Fruit fly (Drosophila melanogaster) whole organism, embryonic: Measurements from ENCODE around the gene CG6055.

Experiments
- Ada2b ChIP-seq: fragments of 200-800 bp; sonication (Bioruptor generic); IDR thresholded peaks from 2 replicates; pipeline ENCODE4 v1.3.6; 2022; ENCODE audit warnings: missing biosample characterization, missing genetic modification characterization
- CG10209 ChIP-seq: fragments of 200-800 bp; sonication (Bioruptor generic); optimal IDR thresholded peaks from 3 replicates; lab custom pipeline; 2017; ENCODE audit warnings: missing biosample characterization, mild to moderate bottlenecking, missing genetic modification characterization, missing genetic modification reagents
- CG1024 ChIP-seq: fragments of 200-800 bp; sonication (Bioruptor generic); IDR thresholded peaks from 2 replicates; pipeline ENCODE4 v1.3.6; 2022; ENCODE audit warnings: missing biosample characterization, missing genetic modification characterization
- CG10654 ChIP-seq: fragments of 200-800 bp; sonication (Bioruptor generic); optimal IDR thresholded peaks from 2 replicates; lab custom pipeline; 2016; ENCODE audit warnings: missing biosample characterization, missing genetic modification characterization
- CG11695 ChIP-seq: fragments of 200-800 bp; sonication (Bioruptor generic); IDR thresholded peaks from 3 replicates; pipeline ENCODE4 v1.3.6; 2022; ENCODE audit warnings: missing biosample characterization, missing genetic modification characterization
- CG13624 ChIP-seq: fragments of 200-800 bp; sonication (Bioruptor generic); optimal IDR thresholded peaks from 2 replicates; lab custom pipeline; 2016; ENCODE audit warnings: missing biosample characterization, missing genetic modification characterization
- CG15514 ChIP-seq: fragments of 200-800 bp; sonication (Bioruptor generic); optimal IDR thresholded peaks from 3 replicates; lab custom pipeline; 2017; ENCODE audit warnings: missing biosample characterization, missing genetic modification characterization, mild to moderate bottlenecking, moderate library complexity, missing genetic modification reagents
- CG15601 ChIP-seq: fragments of 200-800 bp; sonication (Bioruptor generic); optimal IDR thresholded peaks from 3 replicates; lab custom pipeline; 2019; ENCODE audit warnings: missing biosample characterization, mild to moderate bottlenecking, missing genetic modification characterization, moderate library complexity
- CG32767 ChIP-seq: fragments of 200-800 bp; sonication (Bioruptor generic); IDR thresholded peaks from 2 replicates; pipeline ENCODE4 v1.3.6; 2022; ENCODE audit warnings: missing biosample characterization, missing genetic modification characterization
- CG4707 ChIP-seq: fragments of 200-800 bp; sonication (Bioruptor generic); optimal IDR thresholded peaks from 2 replicates; lab custom pipeline; 2018; ENCODE audit warnings: missing biosample characterization, mild to moderate bottlenecking, missing genetic modification characterization, moderate library complexity
- CG6854 ChIP-seq: fragments of 200-800 bp; sonication (Bioruptor generic); optimal IDR thresholded peaks from 3 replicates; lab custom pipeline; 2017; ENCODE audit warnings: missing biosample characterization, mild to moderate bottlenecking, missing genetic modification characterization
- CG7271 ChIP-seq: fragments of 200-800 bp; sonication (Bioruptor generic); optimal IDR thresholded peaks from 2 replicates; lab custom pipeline; 2018; ENCODE audit warnings: missing biosample characterization, mild to moderate bottlenecking, missing genetic modification characterization, moderate library complexity
- CG7357 ChIP-seq: fragments of 200-800 bp; sonication (Bioruptor generic); IDR thresholded peaks from 3 replicates; pipeline ENCODE4 v1.3.6; 2022; ENCODE audit warnings: missing biosample characterization, missing genetic modification characterization
- CG9215 ChIP-seq: fragments of 200-800 bp; sonication (Bioruptor generic); IDR thresholded peaks from 2 replicates; pipeline ENCODE4 v1.3.6; 2022; ENCODE audit warnings: missing biosample characterization, missing genetic modification characterization
- CG9797 ChIP-seq: fragments of 200-800 bp; sonication (Bioruptor generic); optimal IDR thresholded peaks from 3 replicates; lab custom pipeline; 2018; ENCODE audit warnings: missing biosample characterization, mild to moderate bottlenecking, missing genetic modification characterization
- CTCF ChIP-seq: fragments of 200-800 bp; sonication (Bioruptor generic); optimal IDR thresholded peaks from 2 replicates; lab custom pipeline; 2017; ENCODE audit warnings: missing biosample characterization, mild to moderate bottlenecking, missing genetic modification characterization, moderate library complexity
- Camta ChIP-seq: fragments of 200-800 bp; sonication (Bioruptor generic); optimal IDR thresholded peaks from 2 replicates; lab custom pipeline; 2016; ENCODE audit warnings: missing biosample characterization, missing genetic modification characterization
- Doc3 ChIP-seq: fragments of 200-800 bp; sonication (Bioruptor generic); IDR thresholded peaks from 3 replicates; pipeline ENCODE4 v1.3.6; 2022; ENCODE audit warnings: missing biosample characterization, missing genetic modification characterization; ENCODE audit not compliant: partially characterized antibody
- Fer1 ChIP-seq: fragments of 200-800 bp; sonication (Bioruptor generic); optimal IDR thresholded peaks from 2 replicates; lab custom pipeline; 2017; ENCODE audit warnings: missing biosample characterization, mild to moderate bottlenecking, missing genetic modification characterization
- Fer2 ChIP-seq: fragments of 200-800 bp; sonication (Bioruptor generic); optimal IDR thresholded peaks from 2 replicates; lab custom pipeline; 2018; ENCODE audit warnings: missing biosample characterization, mild to moderate bottlenecking, missing genetic modification characterization, moderate library complexity
- H15 ChIP-seq: fragments of 200-800 bp; sonication (Bioruptor generic); IDR thresholded peaks from 3 replicates; pipeline ENCODE4 v1.3.6; 2022; ENCODE audit warnings: missing biosample characterization, missing genetic modification characterization
- Hand ChIP-seq: fragments of 200-800 bp; sonication (Bioruptor generic); optimal IDR thresholded peaks from 2 replicates; lab custom pipeline; 2017; ENCODE audit warnings: mild to moderate bottlenecking, missing biosample characterization, missing genetic modification reagents, missing genetic modification characterization
- Hr3 ChIP-seq: fragments of 200-800 bp; sonication (Bioruptor generic); optimal IDR thresholded peaks from 3 replicates; lab custom pipeline; 2016; ENCODE audit warnings: missing biosample characterization, missing genetic modification characterization
- Jarid2 ChIP-seq: fragments of 200-800 bp; sonication (Bioruptor generic); optimal IDR thresholded peaks from 3 replicates; lab custom pipeline; 2017; ENCODE audit warnings: mild to moderate bottlenecking, missing biosample characterization, missing genetic modification reagents, missing genetic modification characterization
- MESR4 ChIP-seq: fragments of 200-800 bp; sonication (Bioruptor generic); optimal IDR thresholded peaks from 2 replicates; lab custom pipeline; 2018; ENCODE audit warnings: missing biosample characterization, mild to moderate bottlenecking, missing genetic modification characterization, moderate library complexity
- Max ChIP-seq: fragments of 200-800 bp; sonication (Bioruptor generic); optimal IDR thresholded peaks from 2 replicates; lab custom pipeline; 2016; ENCODE audit warnings: missing biosample characterization, mild to moderate bottlenecking, missing genetic modification characterization
- Vsx1 ChIP-seq: fragments of 200-800 bp; sonication (Bioruptor generic); optimal IDR thresholded peaks from 2 replicates; lab custom pipeline; 2017; ENCODE audit warnings: missing biosample characterization, mild to moderate bottlenecking, missing genetic modification characterization, missing genetic modification reagents
- ab ChIP-seq: fragments of 200-800 bp; sonication (Bioruptor generic); optimal IDR thresholded peaks from 2 replicates; lab custom pipeline; 2016; ENCODE audit warnings: missing biosample characterization, missing genetic modification characterization
- ap ChIP-seq: fragments of 200-800 bp; sonication (Bioruptor generic); IDR thresholded peaks from 2 replicates; pipeline ENCODE4 v1.3.6; 2022; ENCODE audit warnings: missing biosample characterization, missing genetic modification characterization
- cg ChIP-seq: fragments of 200-800 bp; sonication (Bioruptor generic); optimal IDR thresholded peaks from 3 replicates; lab custom pipeline; 2019; ENCODE audit warnings: missing biosample characterization, mild to moderate bottlenecking, missing genetic modification characterization, moderate library complexity
- chn ChIP-seq: fragments of 200-800 bp; sonication (Bioruptor generic); optimal IDR thresholded peaks from 2 replicates; lab custom pipeline; 2016; ENCODE audit warnings: missing biosample characterization, missing genetic modification characterization
- corto ChIP-seq: fragments of 200-800 bp; sonication (Bioruptor generic); optimal IDR thresholded peaks from 2 replicates; lab custom pipeline; 2016; ENCODE audit warnings: missing biosample characterization, mild to moderate bottlenecking, missing genetic modification characterization, moderate library complexity
- eyg ChIP-seq: fragments of 200-800 bp; sonication (Bioruptor generic); optimal IDR thresholded peaks from 3 replicates; lab custom pipeline; 2016; ENCODE audit warnings: missing biosample characterization, missing genetic modification characterization
- fd102C ChIP-seq: fragments of 200-800 bp; sonication (Bioruptor generic); optimal IDR thresholded peaks from 2 replicates; lab custom pipeline; 2018; ENCODE audit warnings: missing biosample characterization, mild to moderate bottlenecking, missing genetic modification characterization, moderate library complexity
- gcm2 ChIP-seq: fragments of 200-800 bp; sonication (Bioruptor generic); optimal IDR thresholded peaks from 2 replicates; lab custom pipeline; 2016; ENCODE audit warnings: missing biosample characterization, missing genetic modification characterization
- gsb ChIP-seq: fragments of 200-800 bp; sonication (Bioruptor generic); IDR thresholded peaks from 2 replicates; pipeline ENCODE4 v1.3.6; 2022; ENCODE audit warnings: missing biosample characterization, missing genetic modification characterization
- lilli ChIP-seq: fragments of 200-800 bp; sonication (Bioruptor generic); optimal IDR thresholded peaks from 3 replicates; lab custom pipeline; 2016; ENCODE audit warnings: missing biosample characterization, missing genetic modification characterization
- mam ChIP-seq: fragments of 200-800 bp; sonication (Bioruptor generic); optimal IDR thresholded peaks from 3 replicates; lab custom pipeline; 2016; ENCODE audit warnings: missing biosample characterization, missing genetic modification characterization
- nerfin-1 ChIP-seq: fragments of 200-800 bp; sonication (Bioruptor generic); optimal IDR thresholded peaks from 3 replicates; lab custom pipeline; 2019; ENCODE audit warnings: missing biosample characterization, mild to moderate bottlenecking, missing genetic modification characterization, moderate library complexity
- pan ChIP-seq, 4 experiments: fragments of >200 bp in 3 of 4; fragments of 200-800 bp in 1 of 4; sonication (Bioruptor generic) in 1 of 4; optimal IDR thresholded peaks in 3 of 4; IDR thresholded peaks in 1 of 4; 2 replicates each; pipeline versions ENCODE4 v1.3.6 to Lab custom; 2017 to 2022; ENCODE audit warnings: missing biosample characterization in 2 of 4, missing genetic modification characterization in 2 of 4, mixed read lengths in 1 of 4
- pnt ChIP-seq: fragments of 200-800 bp; sonication (Bioruptor generic); optimal IDR thresholded peaks from 3 replicates; lab custom pipeline; 2016; ENCODE audit warnings: missing biosample characterization, missing genetic modification characterization
- pros ChIP-seq: fragments of 200-800 bp; sonication (Bioruptor generic); optimal IDR thresholded peaks from 3 replicates; lab custom pipeline; 2019; ENCODE audit warnings: missing biosample characterization, mild to moderate bottlenecking, missing genetic modification characterization, moderate library complexity
- pum ChIP-seq: fragments of 200-800 bp; sonication (Bioruptor generic); optimal IDR thresholded peaks from 2 replicates; lab custom pipeline; 2016; ENCODE audit warnings: missing biosample characterization, missing genetic modification characterization
- salm ChIP-seq: fragments of 200-800 bp; sonication (Bioruptor generic); optimal IDR thresholded peaks from 2 replicates; lab custom pipeline; 2018; ENCODE audit warnings: missing biosample characterization, mild to moderate bottlenecking, missing genetic modification characterization
- schlank ChIP-seq: fragments of 200-800 bp; sonication (Bioruptor generic); optimal IDR thresholded peaks from 2 replicates; lab custom pipeline; 2018; ENCODE audit warnings: missing biosample characterization, mild to moderate bottlenecking, missing genetic modification characterization
- so ChIP-seq: fragments of 200-800 bp; sonication (Bioruptor generic); IDR thresholded peaks from 3 replicates; pipeline ENCODE4 v1.3.6; 2022; ENCODE audit warnings: missing biosample characterization, missing genetic modification characterization
- ssp ChIP-seq: fragments of 200-800 bp; sonication (Bioruptor generic); IDR thresholded peaks from 2 replicates; pipeline ENCODE4 v1.3.6; 2022; ENCODE audit warnings: missing biosample characterization, missing genetic modification characterization
- usp ChIP-seq: fragments of >200 bp; optimal IDR thresholded peaks from 2 replicates; lab custom pipeline; 2017; ENCODE audit warnings: missing biosample characterization, missing genetic modification characterization
- wek ChIP-seq: fragments of 200-800 bp; sonication (Bioruptor generic); optimal IDR thresholded peaks from 3 replicates; lab custom pipeline; 2018; ENCODE audit warnings: missing biosample characterization, mild to moderate bottlenecking, missing genetic modification characterization, moderate library complexity

Gene CG6055

DNA sequence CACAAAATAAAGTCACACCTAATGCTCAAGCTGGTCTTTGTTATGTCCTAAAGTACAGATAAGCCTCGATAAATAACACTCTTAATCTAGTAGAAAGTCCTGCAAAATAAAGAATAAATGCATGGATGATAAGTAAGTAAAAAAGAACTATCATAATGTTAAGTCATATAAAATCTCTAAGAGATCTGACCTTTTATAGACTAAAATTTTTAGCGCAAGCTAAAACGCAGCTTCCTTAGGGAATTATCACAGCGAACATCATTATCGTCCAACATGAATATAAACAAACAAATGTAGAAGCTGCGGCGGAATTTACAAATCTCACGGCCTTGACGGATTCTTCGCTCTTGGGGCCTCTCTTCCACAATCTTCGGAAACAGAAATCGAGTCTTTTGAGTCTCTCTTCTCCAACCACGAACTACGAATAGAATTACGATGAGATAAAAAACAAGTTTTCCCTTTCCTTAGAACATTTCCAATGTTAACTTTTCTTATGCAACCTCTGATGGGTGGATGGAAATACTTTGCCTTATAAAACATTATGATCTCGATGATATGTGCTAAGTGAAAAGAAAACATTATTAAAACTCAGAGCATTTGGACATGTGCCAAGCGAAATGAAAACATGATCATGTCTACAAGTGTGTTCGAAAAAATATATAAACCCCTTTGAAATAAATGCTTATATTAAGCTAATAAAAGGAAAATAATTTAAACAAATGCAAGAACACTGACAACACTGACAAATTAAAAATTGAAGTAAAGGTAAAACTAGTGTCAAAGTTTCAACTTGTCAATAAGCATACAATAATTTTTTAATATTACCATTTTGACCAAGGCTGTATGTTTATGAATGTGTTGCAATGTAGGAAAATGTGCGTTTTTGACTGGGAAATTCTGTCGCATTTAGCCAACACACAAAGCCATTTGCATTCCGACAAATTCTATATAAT is 28.3 kb downstream of the CG6055 start (continued):
- TF ChIP-seq CG10654 = no peak
- peak; percentile 56 for TF ChIP-seq CG13624 (GFP tag; lab: Kevin White, UChicago)
- peak; percentile 33 for TF ChIP-seq Hand
- no peak for TF ChIP-seq gcm2 (GFP tag; lab: Kevin White, UChicago)
- no peak for TF ChIP-seq nerfin-1 (tag; lab: Kevin White, UChicago)
- TF ChIP-seq salm (tag; lab: Kevin White, UChicago) = no peak
- no peak for TF ChIP-seq CG1024 (GFP tag; lab: Robert Waterston, UW)
- no peak for TF ChIP-seq gsb (GFP tag; lab: Robert Waterston, UW)
- TF ChIP-seq chn = peak; percentile 10
- TF ChIP-seq CTCF (GFP tag; lab: Kevin White, UChicago) = no peak
- TF ChIP-seq Doc3 (GFP tag; lab: Robert Waterston, UW) = no peak
- TF ChIP-seq mam = peak; percentile 17
- TF ChIP-seq pros = no peak
- no peak for TF ChIP-seq ab (GFP tag; lab: Kevin White, UChicago)
- no peak for TF ChIP-seq MESR4 (GFP tag; lab: Kevin White, UChicago)
- no peak for TF ChIP-seq CG9797
- TF ChIP-seq Jarid2 (GFP tag; lab: Kevin White, UChicago) = no peak
- TF ChIP-seq eyg (GFP tag; lab: Kevin White, UChicago) = no peak
- TF ChIP-seq Hr3 (GFP tag; lab: Kevin White, UChicago) = peak; percentile 42
- no peak for TF ChIP-seq Vsx1
- no peak for TF ChIP-seq H15 (GFP tag; lab: Robert Waterston, UW)
- TF ChIP-seq Fer1 = no peak
- TF ChIP-seq pan (optimal IDR thresholded peaks at IDR 0.05; lab: Kevin White, UChicago) = no peak
- TF ChIP-seq pan (GFP tag; optimal IDR thresholded peaks at IDR 0.05 in 1 of 2, IDR thresholded peaks at IDR 0.05 in 1 of 2) = no peak
- no peak for TF ChIP-seq usp
- no peak for TF ChIP-seq fd102C (GFP tag; lab: Kevin White, UChicago)
- TF ChIP-seq CG10209 = peak; percentile 48
- TF ChIP-seq CG6854 = no peak
- no peak for TF ChIP-seq CG32767
- TF ChIP-seq Camta = no peak
- no peak for TF ChIP-seq CG7357 (GFP tag; lab: Robert Waterston, UW)
- TF ChIP-seq CG15601 = no peak
- TF ChIP-seq CG15514 (GFP tag; lab: Kevin White, UChicago) = no peak
- TF ChIP-seq ssp (GFP tag; lab: Robert Waterston, UW) = no peak
- no peak for TF ChIP-seq pum
- peak; percentile 20; the same call in 1 of the 3 replicates for TF ChIP-seq so
- TF ChIP-seq Fer2 (tag; lab: Kevin White, UChicago) = no peak
- no peak for TF ChIP-seq CG9215
- no peak for TF ChIP-seq pnt
- TF ChIP-seq corto = no peak
- TF ChIP-seq CG11695 (GFP tag; lab: Robert Waterston, UW) = peak; percentile 46; the same call in 1 of the 3 replicates
- no peak for TF ChIP-seq wek (GFP tag; lab: Kevin White, UChicago)
- TF ChIP-seq CG4707 (GFP tag; lab: Kevin White, UChicago) = no peak
- no peak for TF ChIP-seq cg
- TF ChIP-seq Ada2b (GFP tag; lab: Robert Waterston, UW) = peak; percentile 50
- TF ChIP-seq ap = 0 out of 2 replicates have a peak, but pooled peaks have one; percentile 15
- peak; percentile 66 for TF ChIP-seq lilli (GFP tag; lab: Kevin White, UChicago)
- TF ChIP-seq CG7271 = no peak
- TF ChIP-seq schlank (tag; lab: Kevin White, UChicago) = peak; percentile 8
- TF ChIP-seq Max (GFP tag; lab: Kevin White, UChicago) = peak; percentile 4
